Fruit fly (Drosophila melanogaster) whole organism, larva: ENCODE data around the gene CG10154.

Experiments used
- noc ChIP-seq: fragments of 200-800 bp; sonication (Bioruptor generic); optimal IDR thresholded peaks from 3 replicates; lab custom pipeline; 2019; ENCODE audit warnings: missing biosample characterization, mild to moderate bottlenecking, missing genetic modification characterization, moderate library complexity

The CG10154 gene

DNA sequence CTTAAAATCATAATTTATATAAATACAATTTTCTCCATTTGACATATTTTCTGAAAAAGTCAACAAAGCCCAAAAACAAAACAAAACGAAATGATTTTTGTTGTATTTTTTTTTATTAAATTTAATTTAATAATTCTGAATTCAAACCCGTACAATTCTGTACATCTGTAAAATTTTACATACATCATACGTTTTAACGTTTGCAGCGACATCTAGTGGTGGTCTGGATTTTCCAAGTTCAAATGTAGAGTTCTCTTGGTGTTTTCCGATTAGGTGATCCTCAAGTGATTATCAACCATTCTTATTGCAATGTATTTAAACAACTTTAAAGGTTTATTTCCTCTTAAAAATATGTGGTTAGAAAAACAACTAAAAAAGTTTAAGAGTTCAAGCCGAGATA is 25.9 kb downstream of the CG10154 start:
- no peak for TF ChIP-seq noc

DNA sequence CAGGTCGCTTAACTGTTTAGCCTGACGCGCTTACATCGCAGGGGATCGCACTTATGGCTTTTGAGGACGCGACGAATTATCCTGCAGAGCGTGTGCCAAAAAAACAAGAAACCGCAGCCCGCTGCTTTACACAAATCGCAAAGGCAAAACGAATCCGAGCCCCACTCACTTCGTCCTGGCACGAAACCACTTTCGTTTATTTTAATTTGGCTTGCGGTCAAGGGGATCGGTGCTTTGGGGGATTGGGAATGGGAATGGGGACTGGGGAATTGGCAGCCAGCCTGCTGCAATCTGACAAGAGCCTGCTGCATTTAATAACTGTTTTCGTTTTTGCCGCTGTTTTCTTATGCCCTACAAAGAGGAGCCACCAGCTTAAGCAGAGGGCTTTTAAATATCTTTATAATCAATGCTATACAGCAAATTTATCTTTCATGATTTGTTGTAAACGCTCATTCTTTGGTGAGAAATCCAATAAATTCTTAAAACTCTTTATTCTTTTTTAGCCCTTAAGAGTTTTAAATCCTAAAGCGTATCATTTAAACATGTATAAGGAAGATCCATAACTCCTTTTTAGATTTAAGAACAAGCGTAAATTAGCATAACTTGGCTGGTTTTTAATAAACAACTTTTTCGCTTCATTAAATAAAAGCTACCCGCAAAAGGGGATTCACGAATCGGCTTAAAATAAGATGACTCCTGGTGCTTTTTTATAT is 27.0 kb downstream of the CG10154 start:
- TF ChIP-seq noc: no peak

DNA sequence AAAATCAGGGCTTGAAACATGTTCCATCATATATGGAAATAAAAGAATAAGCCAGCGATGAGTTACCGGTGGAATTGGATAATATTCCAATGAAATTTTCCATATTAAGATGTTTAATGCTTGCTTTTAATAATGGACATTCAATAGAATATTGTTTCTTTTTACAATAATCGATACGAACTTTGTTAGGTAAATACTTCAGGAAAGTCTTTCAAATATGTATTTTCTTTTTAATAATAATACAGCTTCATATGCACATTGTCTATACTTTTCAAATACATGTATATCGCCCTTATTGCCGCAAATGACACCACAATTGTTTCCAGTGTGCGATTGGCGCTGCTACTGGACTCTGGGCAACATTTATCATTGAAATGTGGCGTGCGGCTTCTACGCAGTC is 30.1 kb downstream of the CG10154 start:
- TF ChIP-seq noc: no peak

DNA sequence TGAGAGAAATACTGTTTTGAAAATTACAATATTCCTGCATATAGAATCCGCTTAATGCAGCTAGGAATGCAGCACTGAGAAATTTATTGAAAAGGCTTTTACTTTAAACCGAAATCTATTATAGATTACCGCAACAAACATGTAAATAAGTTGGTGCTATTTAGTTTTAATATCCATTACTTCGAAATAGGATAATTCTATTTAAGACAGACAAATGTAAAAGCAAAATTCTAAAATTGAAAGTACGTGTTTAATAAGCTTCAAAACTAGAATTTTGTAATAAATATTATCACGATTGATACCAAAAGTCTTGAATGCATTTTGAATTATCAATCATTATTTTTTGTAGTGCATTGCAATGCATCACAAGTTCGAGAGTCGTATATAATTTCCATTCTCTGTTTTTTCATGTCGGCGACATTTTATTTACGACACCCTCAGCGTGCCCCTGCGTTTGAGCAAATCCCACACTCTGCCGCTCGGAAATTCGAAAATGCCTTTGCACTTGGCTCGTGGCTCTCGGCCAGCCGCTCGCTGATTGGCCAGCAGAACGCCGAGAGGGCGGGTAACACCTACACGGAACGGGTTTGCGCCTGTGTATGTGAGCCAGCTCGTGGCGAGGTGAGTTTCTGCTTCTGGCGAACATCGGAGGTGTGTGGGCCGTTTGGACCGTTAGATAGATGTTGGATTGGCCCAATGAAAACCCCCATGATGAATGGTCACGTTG is 33.6 kb downstream of the CG10154 start:
- TF ChIP-seq noc: no peak

DNA sequence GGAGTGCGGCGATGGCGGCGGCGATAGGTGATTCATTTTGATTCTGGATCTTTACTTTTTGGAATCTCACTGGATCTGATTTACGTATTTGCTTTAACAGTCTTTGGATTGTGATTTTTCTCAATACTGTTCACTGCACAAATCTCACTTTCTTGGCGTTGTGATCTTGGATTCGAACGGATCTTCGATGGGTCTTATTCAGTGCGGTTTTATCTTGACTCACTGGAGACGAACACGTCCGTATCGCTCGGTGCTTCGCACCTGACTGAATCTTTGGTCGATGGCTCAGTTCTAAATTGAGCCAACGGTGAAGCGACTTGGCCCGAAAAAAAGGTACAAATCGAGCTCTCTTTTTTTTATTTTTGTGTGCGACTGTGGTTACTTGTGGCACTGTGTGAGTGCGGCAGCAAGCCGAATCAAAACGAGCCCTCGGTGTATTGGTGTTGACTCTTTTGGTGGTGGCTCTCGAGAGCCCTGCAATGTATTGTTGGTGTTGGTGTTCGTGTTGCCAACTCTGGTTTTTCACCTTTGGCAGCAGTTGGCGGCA is 36.0 kb downstream of the CG10154 start, which contains the start of gene sens:
TSS of gene sens (minus strand) at position 254 of the 547 bp plus-strand sequence.
- no peak for TF ChIP-seq noc

DNA sequence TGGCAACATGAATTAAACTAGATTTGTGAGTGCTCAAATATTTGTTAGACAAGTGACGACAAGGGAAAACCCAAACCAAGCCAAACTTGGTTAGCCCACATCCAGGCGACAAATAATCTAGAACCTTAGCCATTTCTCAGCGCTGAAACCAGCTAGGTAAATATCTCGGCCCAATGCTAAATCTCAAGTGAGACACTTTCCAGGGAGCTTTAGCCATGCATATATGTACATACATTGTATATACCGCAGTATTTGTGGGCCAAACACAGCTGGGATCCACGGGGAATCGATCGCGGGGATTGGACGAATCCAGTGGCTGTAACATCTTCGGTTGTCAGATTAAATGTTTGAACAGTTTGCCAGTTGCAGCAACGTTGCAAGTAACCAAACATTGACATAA is 39.3 kb downstream of the CG10154 start:
- TF ChIP-seq noc: no peak

DNA sequence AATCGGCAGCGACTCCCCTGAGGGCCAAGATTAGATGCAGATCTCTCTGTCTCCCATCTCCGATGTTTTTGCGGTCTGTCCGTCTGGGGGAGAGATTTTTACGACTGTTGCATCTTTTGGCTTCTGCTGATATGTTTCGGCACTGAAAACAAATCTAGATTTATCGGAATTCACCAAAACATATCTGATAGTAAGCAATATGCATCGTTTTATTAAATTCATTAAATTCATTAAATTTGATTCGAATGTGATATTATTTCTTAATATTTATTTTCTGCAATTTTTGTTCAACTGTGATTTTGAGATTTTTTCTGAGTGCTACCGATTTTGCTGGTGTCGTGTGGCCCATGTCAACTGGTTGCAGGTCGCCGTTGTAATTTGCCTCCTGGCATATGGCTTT is 43.4 kb downstream of the CG10154 start:
- TF ChIP-seq noc: no peak

DNA sequence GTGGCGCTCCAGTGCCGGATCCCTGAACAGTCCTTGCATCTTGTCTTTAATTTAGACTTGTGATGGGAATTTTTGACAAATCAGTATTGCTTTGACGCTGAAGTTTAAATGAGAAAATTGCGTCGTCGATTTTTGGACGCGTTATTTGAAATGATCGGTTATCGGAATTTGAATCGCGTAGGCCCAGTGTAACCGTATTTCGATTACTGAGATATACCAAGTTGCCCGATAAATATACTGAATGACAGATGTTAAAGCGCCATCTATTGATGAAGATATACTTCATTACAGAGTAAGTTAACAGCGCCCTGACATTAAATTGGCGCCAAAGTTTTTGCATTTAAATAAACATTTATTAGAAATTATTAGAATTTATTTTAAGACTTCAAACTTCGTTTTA is 47.1 kb downstream of the CG10154 start, which contains the start of gene Poc1:
TSS of gene Poc1 (minus strand) at position 173 of the 400 bp plus-strand sequence.
- TF ChIP-seq noc: no peak

DNA sequence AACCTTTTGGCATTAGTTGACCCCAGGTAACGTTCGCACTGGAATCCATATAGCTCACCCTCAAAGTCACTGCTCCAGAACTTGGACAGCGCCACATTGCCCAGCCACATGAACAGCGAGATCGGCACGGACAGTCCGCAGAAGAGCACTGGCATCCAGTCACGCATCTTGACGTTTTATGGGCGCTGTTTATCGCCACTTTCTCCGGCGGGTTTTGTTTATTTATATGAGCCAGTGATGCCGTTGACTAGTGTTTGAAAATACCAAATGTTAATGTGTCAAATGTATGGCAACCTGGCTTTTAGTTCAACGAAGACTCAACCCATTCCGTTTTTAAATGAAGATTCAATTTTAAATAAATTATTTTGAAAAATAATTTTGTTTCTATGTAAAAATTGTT is 49.3 kb downstream of the CG10154 start, which contains the start of gene CG10171:
TSS of gene CG10171 (minus strand) at position 300 of the 400 bp plus-strand sequence.
- TF ChIP-seq noc: no peak
